Worm (Caenorhabditis elegans): Measurements from ENCODE around the gene eef-1G.

The eef-1G gene

ce11 chrV:10965501-10965900 is at the start of gene eef-1G, which contains the start of gene ctf-4:
Gene eef-1G, plus strand, starts transcription at chrV:10965719.
Gene ctf-4, minus strand, starts transcription at chrV:10965539.
- TF ChIP-seq hmg-4 (GFP tag; optimal IDR thresholded peaks at IDR 0.05) = no peak
- peak; percentile 74 for TF ChIP-seq F13C5.2 (tag; optimal IDR thresholded peaks at IDR 0.05)
- TF ChIP-seq B0310.2 (tag; optimal IDR thresholded peaks at IDR 0.05) = no peak
- no peak for TF ChIP-seq flt-1 (GFP tag; IDR thresholded peaks at IDR 0.05)
- no peak for TF ChIP-seq scrt-1 (GFP tag; IDR thresholded peaks at IDR 0.05)
- TF ChIP-seq aly-1 (tag; optimal IDR thresholded peaks at IDR 0.05) = no peak

ce11 chrV:10915922-10916321 is 49.6 kb upstream of the eef-1G start:
- TF ChIP-seq pes-1 (GFP tag; IDR thresholded peaks at IDR 0.05) = no peak
- no peak for TF ChIP-seq tra-4 (tag; optimal IDR thresholded peaks at IDR 0.05)
- TF ChIP-seq ama-1 (optimal IDR thresholded peaks at IDR 0.05) = no peak
- no peak for TF ChIP-seq hnd-1 (tag; optimal IDR thresholded peaks at IDR 0.05)
- no peak for TF ChIP-seq F13C5.2 (tag; optimal IDR thresholded peaks at IDR 0.05)
- TF ChIP-seq scrt-1 (GFP tag; IDR thresholded peaks at IDR 0.05) = no peak
- TF ChIP-seq tbx-37 (GFP tag; conservative IDR thresholded peaks at IDR 0.05) = no peak
- no peak for TF ChIP-seq B0310.2 (tag; optimal IDR thresholded peaks at IDR 0.05)
- no peak for TF ChIP-seq hmbx-1 (tag; optimal IDR thresholded peaks at IDR 0.05)
- no peak for TF ChIP-seq ceh-13 (GFP tag; optimal IDR thresholded peaks at IDR 0.05)

- TF ChIP-seq ets-7 (tag; optimal IDR thresholded peaks at IDR 0.05) (no peak), sea-1 (GFP tag; conservative IDR thresholded peaks at IDR 0.05) (no peak), pes-1 (GFP tag; IDR thresholded peaks at IDR 0.05) (no peak), ceh-13 (GFP tag; optimal IDR thresholded peaks at IDR 0.05) (no peak), aly-1 (tag; optimal IDR thresholded peaks at IDR 0.05) (no peak), F13C5.2 (tag; optimal IDR thresholded peaks at IDR 0.05) (no peak), tbx-37 (GFP tag; conservative IDR thresholded peaks at IDR 0.05) (no peak), ceh-36 (tag; optimal IDR thresholded peaks at IDR 0.05) (no peak), hmbx-1 (tag; optimal IDR thresholded peaks at IDR 0.05) (no peak), flt-1 (GFP tag; IDR thresholded peaks at IDR 0.05) (no peak), hmg-4 (GFP tag; optimal IDR thresholded peaks at IDR 0.05) (no peak), hnd-1 (tag; optimal IDR thresholded peaks at IDR 0.05) (no peak), scrt-1 (GFP tag; IDR thresholded peaks at IDR 0.05) (no peak), ama-1 (optimal IDR thresholded peaks at IDR 0.05) (no peak)
These were observed 47.1 kb upstream of the eef-1G start, which contains the start of gene F58B4.2 for ce11 chrV:10918373-10918772. Gene F58B4.2, minus strand, starts transcription at chrV:10918473.

ce11 chrV:10921747-10922146 is 43.8 kb upstream of the eef-1G start, which contains the start of gene nas-31:
Gene nas-31, minus strand, starts transcription at chrV:10921847.
- TF ChIP-seq scrt-1 (GFP tag; IDR thresholded peaks at IDR 0.05) = no peak
- TF ChIP-seq ceh-36 (tag; optimal IDR thresholded peaks at IDR 0.05) = no peak
- no peak for TF ChIP-seq hmg-4 (GFP tag; optimal IDR thresholded peaks at IDR 0.05)
- TF ChIP-seq F13C5.2 (tag; optimal IDR thresholded peaks at IDR 0.05) = no peak
- TF ChIP-seq B0310.2 (tag; optimal IDR thresholded peaks at IDR 0.05) = no peak
- no peak for TF ChIP-seq flt-1 (GFP tag; IDR thresholded peaks at IDR 0.05)
- no peak for TF ChIP-seq hnd-1 (tag; optimal IDR thresholded peaks at IDR 0.05)
- TF ChIP-seq tbx-37 (GFP tag; conservative IDR thresholded peaks at IDR 0.05) = no peak
- TF ChIP-seq ceh-13 (GFP tag; optimal IDR thresholded peaks at IDR 0.05) = no peak
- TF ChIP-seq aly-1 (tag; optimal IDR thresholded peaks at IDR 0.05) = no peak
- TF ChIP-seq hmbx-1 (tag; optimal IDR thresholded peaks at IDR 0.05) = no peak
- no peak for TF ChIP-seq tra-4 (tag; optimal IDR thresholded peaks at IDR 0.05)
- TF ChIP-seq sea-1 (GFP tag; conservative IDR thresholded peaks at IDR 0.05) = no peak
- TF ChIP-seq pes-1 (GFP tag; IDR thresholded peaks at IDR 0.05) = no peak
- no peak for TF ChIP-seq tbx-11 (GFP tag; IDR thresholded peaks at IDR 0.05)
- TF ChIP-seq ets-7 (tag; optimal IDR thresholded peaks at IDR 0.05) = no peak
- TF ChIP-seq ama-1 (optimal IDR thresholded peaks at IDR 0.05) = no peak

ce11 chrV:10923229-10923628 is 42.3 kb upstream of the eef-1G start, which contains the start of gene F58B4.7:
Gene F58B4.7, minus strand, starts transcription at chrV:10923329.
- TF ChIP-seq F13C5.2 (tag; optimal IDR thresholded peaks at IDR 0.05) = no peak
- TF ChIP-seq hmbx-1 (tag; optimal IDR thresholded peaks at IDR 0.05) = no peak
- no peak for TF ChIP-seq flt-1 (GFP tag; IDR thresholded peaks at IDR 0.05)
- no peak for TF ChIP-seq ceh-36 (tag; optimal IDR thresholded peaks at IDR 0.05)
- TF ChIP-seq aly-1 (tag; optimal IDR thresholded peaks at IDR 0.05) = no peak
- TF ChIP-seq tra-4 (tag; optimal IDR thresholded peaks at IDR 0.05) = no peak
- TF ChIP-seq ets-7 (tag; optimal IDR thresholded peaks at IDR 0.05) = no peak
- no peak for TF ChIP-seq tbx-37 (GFP tag; conservative IDR thresholded peaks at IDR 0.05)
- no peak for TF ChIP-seq B0310.2 (tag; optimal IDR thresholded peaks at IDR 0.05)
- TF ChIP-seq hmg-4 (GFP tag; optimal IDR thresholded peaks at IDR 0.05) = no peak
- TF ChIP-seq sea-1 (GFP tag; conservative IDR thresholded peaks at IDR 0.05) = no peak
- no peak for TF ChIP-seq pes-1 (GFP tag; IDR thresholded peaks at IDR 0.05)
- TF ChIP-seq ceh-13 (GFP tag; optimal IDR thresholded peaks at IDR 0.05) = no peak
- TF ChIP-seq scrt-1 (GFP tag; IDR thresholded peaks at IDR 0.05) = no peak
- TF ChIP-seq tbx-11 (GFP tag; IDR thresholded peaks at IDR 0.05) = no peak
- TF ChIP-seq hnd-1 (tag; optimal IDR thresholded peaks at IDR 0.05) = no peak
- no peak for TF ChIP-seq ama-1 (optimal IDR thresholded peaks at IDR 0.05)

ce11 chrV:10924731-10925130 is 40.8 kb upstream of the eef-1G start, which contains the start of gene F58B4.6:
Gene F58B4.6, plus strand, starts transcription at chrV:10925031.
- TF ChIP-seq hmbx-1 (tag; optimal IDR thresholded peaks at IDR 0.05) = no peak

ce11 chrV:10925658-10926057 is 39.9 kb upstream of the eef-1G start:
- TF ChIP-seq tbx-37 (GFP tag; conservative IDR thresholded peaks at IDR 0.05) (no peak), tbx-11 (GFP tag; IDR thresholded peaks at IDR 0.05) (no peak), ceh-36 (tag; optimal IDR thresholded peaks at IDR 0.05) (no peak), ama-1 (optimal IDR thresholded peaks at IDR 0.05) (no peak), hnd-1 (tag; optimal IDR thresholded peaks at IDR 0.05) (no peak), flt-1 (GFP tag; IDR thresholded peaks at IDR 0.05) (no peak), pes-1 (GFP tag; IDR thresholded peaks at IDR 0.05) (no peak), scrt-1 (GFP tag; IDR thresholded peaks at IDR 0.05) (no peak), ets-7 (tag; optimal IDR thresholded peaks at IDR 0.05) (no peak), sea-1 (GFP tag; conservative IDR thresholded peaks at IDR 0.05) (no peak), F13C5.2 (tag; optimal IDR thresholded peaks at IDR 0.05) (no peak), aly-1 (tag; optimal IDR thresholded peaks at IDR 0.05) (no peak)

ce11 chrV:10929511-10929910 is 36.0 kb upstream of the eef-1G start, which contains the start of gene F58B4.3:
Gene F58B4.3, plus strand, starts transcription at chrV:10929811.
- TF ChIP-seq hmbx-1 (tag; optimal IDR thresholded peaks at IDR 0.05) (no peak), B0310.2 (tag; optimal IDR thresholded peaks at IDR 0.05) (no peak), sea-1 (GFP tag; conservative IDR thresholded peaks at IDR 0.05) (no peak), ceh-36 (tag; optimal IDR thresholded peaks at IDR 0.05) (no peak), tbx-37 (GFP tag; conservative IDR thresholded peaks at IDR 0.05) (no peak)

Measured in whole organism, early embryonic.